Worm (Caenorhabditis elegans) whole organism, L1 larva: ENCODE data around the gene str-158.

ENCODE experiments used
- Y116A8C.19 ChIP-seq: sonication (generic microtip); optimal IDR thresholded peaks from 2 replicates; lab custom pipeline; 2016; ENCODE audit warnings: missing compliant biosample characterization, missing genetic modification characterization, borderline replicate concordance
- egl-27 ChIP-seq, 2 experiments: fragments of 150-350 bp in 1 of 2; sonication (generic microtip); optimal IDR thresholded peaks; 3 replicates each; lab custom pipeline; 2017 to 2018; ENCODE audit warnings: missing biosample characterization in 2 of 2, missing genetic modification characterization in 2 of 2, missing genetic modification reagents in 2 of 2
- ets-5 ChIP-seq: fragments of 200-800 bp; sonication (Bioruptor generic); IDR thresholded peaks from 2 replicates; pipeline ENCODE4 v1.3.6; 2022; ENCODE audit warnings: missing genetic modification characterization, missing compliant biosample characterization
- fos-1 ChIP-seq: fragments of 150-350 bp; optimal IDR thresholded peaks from 2 replicates; lab custom pipeline; 2014; ENCODE audit warnings: missing biosample characterization, missing genetic modification characterization
- jun-1 ChIP-seq: fragments of 150-350 bp; optimal IDR thresholded peaks from 2 replicates; lab custom pipeline; 2014; ENCODE audit warnings: missing biosample characterization, missing genetic modification reagents, missing genetic modification characterization
- nhr-84 ChIP-seq: sonication (generic microtip); optimal IDR thresholded peaks from 2 replicates; lab custom pipeline; 2017; ENCODE audit warnings: missing biosample characterization, missing genetic modification characterization
- tlp-1 ChIP-seq: fragments of 150-350 bp; optimal IDR thresholded peaks from 2 replicates; lab custom pipeline; 2014; ENCODE audit warnings: missing biosample characterization, missing genetic modification characterization
- unc-98 ChIP-seq: fragments of 200-800 bp; sonication (Bioruptor generic); IDR thresholded peaks from 2 replicates; pipeline ENCODE4 v1.3.6; 2022; ENCODE audit warnings: missing genetic modification characterization, missing compliant biosample characterization
- zag-1 ChIP-seq: fragments of 150-350 bp; optimal IDR thresholded peaks from 2 replicates; lab custom pipeline; 2014; ENCODE audit warnings: missing biosample characterization, missing genetic modification characterization
- ztf-4 ChIP-seq: fragments of 150-350 bp; optimal IDR thresholded peaks from 2 replicates; lab custom pipeline; 2014; ENCODE audit warnings: missing biosample characterization, missing genetic modification characterization

- TF ChIP-seq egl-27 (tag; optimal IDR thresholded peaks at IDR 0.05; lab: Kevin White, UChicago) (no peak), ztf-4 (tag; lab: Kevin White, UChicago) (no peak), unc-98 (GFP tag; lab: Robert Waterston, UW) (no peak), nhr-84 (no peak), ets-5 (GFP tag; lab: Robert Waterston, UW) (no peak), Y116A8C.19 (tag; lab: Kevin White, UChicago) (no peak), tlp-1 (no peak), zag-1 (tag; lab: Kevin White, UChicago) (no peak), fos-1 (tag; lab: Kevin White, UChicago) (no peak), jun-1 (tag; lab: Kevin White, UChicago) (no peak)
Measured at ce11 chrIV:4903961-4904360, 13.9 kb upstream of the str-158 start, which contains the start of gene str-161.
